3 worm cellular contexts compared by ENCODE assay signal in genomic region chrII:9132338-9132737, ce11.
A peak's percentile ranks its signal among the peaks of the same experiment; 100 is the strongest.
TF ChIP-seq lines count a peak whose summit lies in the region.

No protein-coding gene starts in this region.

TF ChIP-seq in whole organism, L3 larva, 47 proteins besides CTCF, POLR2A, EP300 and RAD21:
- no peak for TF ChIP-seq lin-15B (tag; optimal IDR thresholded peaks at IDR 0.05; lab: Kevin White, UChicago)
- TF ChIP-seq nhr-43 (tag; optimal IDR thresholded peaks at IDR 0.05; lab: Kevin White, UChicago; ENCODE audit: poor library complexity, severe bottlenecking): peak; percentile 12
- TF ChIP-seq ama-1 (optimal IDR thresholded peaks at IDR 0.05; lab: Kevin White, UChicago): no peak
- no peak for TF ChIP-seq ztf-4 (tag; optimal IDR thresholded peaks at IDR 0.05; lab: Kevin White, UChicago)
- peak; percentile 14 for TF ChIP-seq ceh-28 (tag; optimal IDR thresholded peaks at IDR 0.05; lab: Kevin White, UChicago)
- TF ChIP-seq lsy-12 (tag; optimal IDR thresholded peaks at IDR 0.05; lab: Kevin White, UChicago): peak; percentile 62
- no peak for TF ChIP-seq sea-2 (GFP tag; optimal IDR thresholded peaks at IDR 0.05; lab: Kevin White, UChicago)

TF ChIP-seq in whole organism, L4 larva, 104 proteins besides CTCF, POLR2A, EP300 and RAD21:
- TF ChIP-seq mdt-29 (GFP tag; IDR thresholded peaks at IDR 0.05; lab: Robert Waterston, UW) (no peak), mep-1 (tag; optimal IDR thresholded peaks at IDR 0.05; lab: Kevin White, UChicago) (peak; percentile 48), Y5F2A.4 (GFP tag; optimal IDR thresholded peaks at IDR 0.05; lab: Kevin White, UChicago) (peak; percentile 18), F49E8.2 (tag; optimal IDR thresholded peaks at IDR 0.05; lab: Kevin White, UChicago; ENCODE audit: borderline replicate concordance) (no peak), jun-1 (tag; optimal IDR thresholded peaks at IDR 0.05; lab: Kevin White, UChicago) (peak; percentile 92)
TF ChIP-seq in whole organism, L4 larva: peak in this region for 3.

TF ChIP-seq in whole organism, young adult, 124 proteins besides CTCF, POLR2A, EP300 and RAD21:
- TF ChIP-seq ztf-26 (tag; optimal IDR thresholded peaks at IDR 0.05; lab: Kevin White, UChicago): no peak
- TF ChIP-seq chd-7 (tag; optimal IDR thresholded peaks at IDR 0.05; lab: Kevin White, UChicago): peak; percentile 38
